Worm (Caenorhabditis elegans) whole organism, L2 larva: Measurements from ENCODE around the gene srw-136.

ENCODE experiments used
- Y55F3AM.14 ChIP-seq: fragments of 200-800 bp; sonication (Bioruptor generic); optimal IDR thresholded peaks from 2 replicates; lab custom pipeline; 2018; ENCODE audit warnings: mild to moderate bottlenecking, missing genetic modification characterization, missing compliant biosample characterization
- crh-2 ChIP-seq: sonication (generic microtip); optimal IDR thresholded peaks from 2 replicates; lab custom pipeline; 2017; ENCODE audit warnings: missing biosample characterization, missing genetic modification characterization
- lin-13 ChIP-seq: fragments of 150-350 bp; optimal IDR thresholded peaks from 2 replicates; lab custom pipeline; 2014; ENCODE audit warnings: missing biosample characterization, missing genetic modification reagents, missing genetic modification characterization
- lin-39 ChIP-seq: fragments of 150-350 bp; optimal IDR thresholded peaks from 2 replicates; lab custom pipeline; 2014; ENCODE audit warnings: missing biosample characterization, missing genetic modification reagents, missing genetic modification characterization
- snpc-4 ChIP-seq: fragments of 150-350 bp; optimal IDR thresholded peaks from 2 replicates; lab custom pipeline; 2014; ENCODE audit warnings: missing biosample characterization, missing genetic modification characterization
- unc-62 ChIP-seq: fragments of 150-350 bp; optimal IDR thresholded peaks from 2 replicates; lab custom pipeline; 2014; ENCODE audit warnings: missing biosample characterization, missing genetic modification reagents, missing genetic modification characterization
- ztf-11 ChIP-seq: sonication (generic microtip); optimal IDR thresholded peaks from 2 replicates; lab custom pipeline; 2017; ENCODE audit warnings: missing biosample characterization, missing genetic modification characterization

DNA sequence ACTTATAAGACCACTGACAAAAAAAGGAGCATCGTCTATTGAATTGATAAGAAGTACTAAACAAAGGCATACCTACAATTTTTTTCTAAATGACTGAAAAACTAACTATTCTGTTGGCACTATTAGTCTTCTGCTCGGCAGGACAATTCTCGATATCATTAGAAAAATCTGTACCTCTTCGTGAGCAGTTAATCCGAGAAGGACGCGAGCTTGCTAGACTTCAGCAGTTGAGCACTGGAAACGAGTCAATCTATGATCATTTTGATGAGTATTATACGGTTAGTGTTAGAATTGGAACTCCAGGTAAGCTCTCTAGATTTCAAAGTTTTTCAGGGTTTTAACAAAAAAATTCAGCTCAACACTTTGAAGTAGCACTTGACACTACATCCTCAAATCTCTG, 17.8 kb upstream of the srw-136 start, which contains the start of gene asp-7:
- TF ChIP-seq snpc-4 (tag; lab: Kevin White, UChicago) (no peak), unc-62 (GFP tag; lab: Kevin White, UChicago) (no peak), crh-2 (tag; lab: Kevin White, UChicago) (no peak), Y55F3AM.14 (GFP tag; lab: Kevin White, UChicago) (no peak), lin-39 (tag; lab: Kevin White, UChicago) (no peak), lin-13 (no peak), ztf-11 (tag; lab: Kevin White, UChicago) (no peak)
